Fruit fly (Drosophila melanogaster): Measurements from ENCODE around the gene Sos.

Sos gene

DNA sequence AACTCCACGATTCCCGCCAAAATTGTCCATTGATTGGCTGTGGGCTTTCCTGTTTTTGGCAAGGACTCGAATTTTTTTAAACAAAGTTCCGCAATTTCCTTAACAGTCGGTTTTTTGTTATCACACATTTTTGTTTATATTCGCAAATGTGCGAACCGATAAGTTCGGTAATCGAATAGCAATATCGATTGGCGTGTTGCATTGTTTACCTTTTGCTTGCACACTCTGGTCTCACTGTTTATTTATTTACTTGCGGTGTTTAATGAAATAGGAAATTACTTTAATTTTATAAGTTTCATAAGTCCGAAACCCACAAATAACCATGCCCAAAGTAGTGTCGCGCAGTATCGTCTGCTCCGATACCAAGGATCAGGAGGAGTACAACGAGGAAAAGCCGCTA, 2.3 kb upstream of the Sos start, which contains the start of the genes Adat1 and CG16865 (continued):
- peak; percentile 36 for TF ChIP-seq trem (tag; optimal IDR thresholded peaks at IDR 0.05)
- no peak for TF ChIP-seq twi (tag; optimal IDR thresholded peaks at IDR 0.05)
- TF ChIP-seq tap (tag; optimal IDR thresholded peaks at IDR 0.05) = no peak
- no peak for TF ChIP-seq ems (GFP tag; optimal IDR thresholded peaks at IDR 0.05)
- TF ChIP-seq CG7839 (tag; optimal IDR thresholded peaks at IDR 0.05) = no peak
- TF ChIP-seq CG2199 (GFP tag; IDR thresholded peaks at IDR 0.05) = no peak
- no peak for TF ChIP-seq schlank (tag; optimal IDR thresholded peaks at IDR 0.05)
- TF ChIP-seq chm (GFP tag; IDR thresholded peaks at IDR 0.05) = no peak
- TF ChIP-seq Elba2 (GFP tag; optimal IDR thresholded peaks at IDR 0.05) = no peak
- no peak for TF ChIP-seq da (GFP tag; optimal IDR thresholded peaks at IDR 0.05)
- TF ChIP-seq CHES-1-like (GFP tag; optimal IDR thresholded peaks at IDR 0.05) = no peak
- TF ChIP-seq amos (GFP tag; IDR thresholded peaks at IDR 0.05; ENCODE audit: partially characterized antibody) = peak; percentile 51; the same call in 1 of the 2 replicates
- no peak for TF ChIP-seq CG6813 (GFP tag; optimal IDR thresholded peaks at IDR 0.05)
- TF ChIP-seq HLH3B (GFP tag; IDR thresholded peaks at IDR 0.05) = no peak
- TF ChIP-seq salm (tag; optimal IDR thresholded peaks at IDR 0.05) = no peak
- 0 out of 3 replicates have a peak, but pooled peaks have one; percentile 28 for TF ChIP-seq Doc3 (GFP tag; IDR thresholded peaks at IDR 0.05; ENCODE audit: partially characterized antibody)
- TF ChIP-seq CG10321 (GFP tag; IDR thresholded peaks at IDR 0.05) = no peak
- no peak for TF ChIP-seq ap (GFP tag; IDR thresholded peaks at IDR 0.05)
- TF ChIP-seq HLHmδ (GFP tag; optimal IDR thresholded peaks at IDR 0.05) = no peak
- TF ChIP-seq tx (GFP tag; optimal IDR thresholded peaks at IDR 0.05) = no peak
- TF ChIP-seq CG7271 (tag; optimal IDR thresholded peaks at IDR 0.05) = no peak
- no peak for TF ChIP-seq CG17568 (GFP tag; optimal IDR thresholded peaks at IDR 0.05)
- no peak for TF ChIP-seq Aef1 (GFP tag; IDR thresholded peaks at IDR 0.05)
- TF ChIP-seq CG15011 (GFP tag; optimal IDR thresholded peaks at IDR 0.05) = no peak
- TF ChIP-seq Awh (GFP tag; IDR thresholded peaks at IDR 0.05) = no peak
- TF ChIP-seq CG8388 (GFP tag; optimal IDR thresholded peaks at IDR 0.05) = no peak
- TF ChIP-seq gro (GFP tag; optimal IDR thresholded peaks at IDR 0.05) = peak; percentile 15
- peak; percentile 72; the same call in 3 of the 4 replicates for TF ChIP-seq Dll (GFP tag; IDR thresholded peaks at IDR 0.05; ENCODE audit: partially characterized antibody)
- no peak for TF ChIP-seq Stat92E (GFP tag; optimal IDR thresholded peaks at IDR 0.05)
- TF ChIP-seq crp (GFP tag; optimal IDR thresholded peaks at IDR 0.05) = no peak
- TF ChIP-seq Hr51 (GFP tag; optimal IDR thresholded peaks at IDR 0.05) = no peak
- no peak for TF ChIP-seq CG3726 (GFP tag; IDR thresholded peaks at IDR 0.05)
- no peak for TF ChIP-seq H2.0 (GFP tag; IDR thresholded peaks at IDR 0.05)
- no peak for TF ChIP-seq crol (GFP tag; IDR thresholded peaks at IDR 0.05)
- TF ChIP-seq CG13296 (GFP tag; optimal IDR thresholded peaks at IDR 0.05) = no peak
- no peak for TF ChIP-seq CG2875 (GFP tag; optimal IDR thresholded peaks at IDR 0.05)
- TF ChIP-seq ERR (GFP tag; optimal IDR thresholded peaks at IDR 0.05) = no peak
- no peak for TF ChIP-seq corto (GFP tag; optimal IDR thresholded peaks at IDR 0.05)
- no peak for TF ChIP-seq CG6272 (GFP tag; IDR thresholded peaks at IDR 0.05)
- TF ChIP-seq CG10543 (GFP tag; optimal IDR thresholded peaks at IDR 0.05) = no peak
- no peak for TF ChIP-seq CoRest (tag; optimal IDR thresholded peaks at IDR 0.05)
- peak; percentile 59 for TF ChIP-seq CG2116 (GFP tag; optimal IDR thresholded peaks at IDR 0.05)
- TF ChIP-seq CG14441 (GFP tag; IDR thresholded peaks at IDR 0.05) = no peak
- peak; percentile 67 for TF ChIP-seq Med (GFP tag)
- TF ChIP-seq Drgx (GFP tag; IDR thresholded peaks at IDR 0.05) = no peak
- no peak for TF ChIP-seq ham (GFP tag; IDR thresholded peaks at IDR 0.05)
- no peak for TF ChIP-seq lmd (GFP tag; IDR thresholded peaks at IDR 0.05)
- 0 out of 3 replicates have a peak, but pooled peaks have one; percentile 31 for TF ChIP-seq Opbp (GFP tag; IDR thresholded peaks at IDR 0.05; ENCODE audit: partially characterized antibody)
- no peak for TF ChIP-seq NK7.1 (GFP tag; optimal IDR thresholded peaks at IDR 0.05)
- TF ChIP-seq CG11093 (GFP tag; IDR thresholded peaks at IDR 0.05) = no peak
- TF ChIP-seq Optix (GFP tag; IDR thresholded peaks at IDR 0.05) = no peak
